Fruit fly (Drosophila melanogaster) whole organism, prepupa: ENCODE results near the gene Pino.

Experiments
- CG1621 ChIP-seq: fragments of 200-800 bp; sonication (Bioruptor generic); optimal IDR thresholded peaks from 3 replicates; lab custom pipeline; 2018; ENCODE audit warnings: missing biosample characterization, mild to moderate bottlenecking, missing genetic modification characterization
- CG6276 ChIP-seq: fragments of 200-800 bp; sonication (Bioruptor generic); optimal IDR thresholded peaks from 2 replicates; lab custom pipeline; 2017; ENCODE audit warnings: missing biosample characterization, mild to moderate bottlenecking, missing genetic modification characterization
- CG6854 ChIP-seq: fragments of 200-800 bp; sonication (Bioruptor generic); optimal IDR thresholded peaks from 2 replicates; lab custom pipeline; 2017; ENCODE audit warnings: missing biosample characterization, mild to moderate bottlenecking, missing genetic modification characterization
- CG8319 ChIP-seq: fragments of 200-800 bp; sonication (Bioruptor generic); optimal IDR thresholded peaks from 3 replicates; lab custom pipeline; 2016; ENCODE audit warnings: missing biosample characterization, missing genetic modification characterization
- Gug ChIP-seq: fragments of 200-800 bp; sonication (Bioruptor generic); IDR thresholded peaks from 2 replicates; pipeline ENCODE4 v1.3.6; 2022; ENCODE audit warnings: missing biosample characterization, missing genetic modification characterization
- Lpt ChIP-seq: fragments of 200-800 bp; sonication (Bioruptor generic); optimal IDR thresholded peaks from 3 replicates; lab custom pipeline; 2016; ENCODE audit warnings: missing biosample characterization, missing genetic modification characterization
- OdsH ChIP-seq: fragments of 200-800 bp; sonication (Bioruptor generic); optimal IDR thresholded peaks from 3 replicates; lab custom pipeline; 2016; ENCODE audit warnings: missing biosample characterization, missing genetic modification characterization
- Sox102F ChIP-seq: fragments of 200-800 bp; sonication (Bioruptor generic); optimal IDR thresholded peaks from 2 replicates; lab custom pipeline; 2016; ENCODE audit warnings: missing biosample characterization, mild to moderate bottlenecking, missing genetic modification characterization
- Sox15 ChIP-seq: fragments of 200-800 bp; sonication (Bioruptor generic); optimal IDR thresholded peaks from 3 replicates; lab custom pipeline; 2016; ENCODE audit warnings: missing biosample characterization, missing genetic modification characterization
- fkh ChIP-seq: fragments of 200-800 bp; sonication (Bioruptor generic); optimal IDR thresholded peaks from 3 replicates; lab custom pipeline; 2017; ENCODE audit warnings: missing biosample characterization, mild to moderate bottlenecking, missing genetic modification characterization, moderate library complexity
- spab ChIP-seq: fragments of 200-800 bp; sonication (Bioruptor generic); optimal IDR thresholded peaks from 2 replicates; lab custom pipeline; 2017; ENCODE audit warnings: missing biosample characterization, mild to moderate bottlenecking, missing genetic modification characterization, missing genetic modification reagents
- topi ChIP-seq: fragments of 200-800 bp; sonication (Bioruptor generic); optimal IDR thresholded peaks from 3 replicates; lab custom pipeline; 2016; ENCODE audit warnings: missing biosample characterization, missing genetic modification characterization

- TF ChIP-seq CG8319 (no peak), Gug (GFP tag; lab: Robert Waterston, UW) (no peak), Sox15 (no peak), CG6854 (GFP tag; lab: Kevin White, UChicago) (peak; percentile 49), Sox102F (GFP tag; lab: Kevin White, UChicago) (no peak), OdsH (GFP tag; lab: Kevin White, UChicago) (no peak), CG6276 (GFP tag; lab: Kevin White, UChicago) (no peak), fkh (GFP tag; lab: Kevin White, UChicago) (no peak), Lpt (no peak), topi (peak; percentile 20), CG1621 (tag; lab: Kevin White, UChicago) (peak; percentile 76), spab (GFP tag; lab: Kevin White, UChicago) (no peak)
Measured at dm6 chr2L:1077469-1077993, 51.2 kb downstream of the Pino start, which contains the start of the genes S and ast.
